Worm (Caenorhabditis elegans) whole organism, midembryonic: ENCODE results near the gene agxt-1.

Source experiments
- cog-1 ChIP-seq: sonication (generic microtip); optimal IDR thresholded peaks from 2 replicates; lab custom pipeline; 2016; ENCODE audit warnings: missing genetic modification characterization, missing compliant biosample characterization
- flt-1 ChIP-seq: fragments of 200-800 bp; sonication (Bioruptor generic); IDR thresholded peaks from 2 replicates; pipeline ENCODE4 v1.3.6; 2022; ENCODE audit warnings: missing genetic modification characterization, missing compliant biosample characterization
- ref-1 ChIP-seq: fragments of 200-800 bp; sonication (Bioruptor generic); conservative IDR thresholded peaks from 2 replicates; pipeline ENCODE4 v1.3.6; 2022; ENCODE audit warnings: missing genetic modification reagents, missing genetic modification characterization, missing compliant biosample characterization
- tab-1 ChIP-seq: fragments of 200-800 bp; sonication (Bioruptor generic); IDR thresholded peaks from 2 replicates; pipeline ENCODE4 v1.3.6; 2022; ENCODE audit warnings: missing genetic modification characterization, missing compliant biosample characterization
- ztf-29 ChIP-seq: fragments of 200-800 bp; sonication (Bioruptor generic); IDR thresholded peaks from 2 replicates; pipeline ENCODE4 v1.3.6; 2022; ENCODE audit warnings: missing genetic modification reagents, missing genetic modification characterization, missing compliant biosample characterization

- no peak for TF ChIP-seq tab-1
- TF ChIP-seq flt-1 (GFP tag; lab: Robert Waterston, UW) = no peak
- TF ChIP-seq ztf-29 (GFP tag; lab: Robert Waterston, UW) = no peak
- no peak for TF ChIP-seq cog-1
- no peak for TF ChIP-seq ref-1 (GFP tag; lab: Robert Waterston, UW)
These were observed 31.7 kb upstream of the agxt-1 start for ce11 chrII:8813659-8814058.
